Fruit fly (Drosophila melanogaster): ENCODE results near the gene CG31323.

dm6 chr3R:26212935-26213334, 42.3 kb downstream of the CG31323 start:
- TF ChIP-seq bab1 (GFP tag; optimal IDR thresholded peaks at IDR 0.05) (no peak), Clk (GFP tag; optimal IDR thresholded peaks at IDR 0.05) (no peak), CG7101 (tag; optimal IDR thresholded peaks at IDR 0.05) (no peak), pad (GFP tag; optimal IDR thresholded peaks at IDR 0.05) (no peak), Hr96 (GFP tag; optimal IDR thresholded peaks at IDR 0.05) (no peak), CG5204 (GFP tag; optimal IDR thresholded peaks at IDR 0.05) (no peak), CG11617 (GFP tag; optimal IDR thresholded peaks at IDR 0.05) (no peak), kay (GFP tag; ENCODE audit: borderline replicate concordance) (no peak), CG1620 (GFP tag; optimal IDR thresholded peaks at IDR 0.05) (no peak), Crg-1 (GFP tag; optimal IDR thresholded peaks at IDR 0.05) (no peak), cic (GFP tag; optimal IDR thresholded peaks at IDR 0.05) (no peak), Mnt (GFP tag; optimal IDR thresholded peaks at IDR 0.05) (no peak)

Data from whole organism, adult.